Worm (Caenorhabditis elegans) whole organism, late embryonic: Measurements from ENCODE around the gene dph-5.

ENCODE experiments used
- C38D4.7 ChIP-seq: fragments of 200-800 bp; sonication (Bioruptor generic); optimal IDR thresholded peaks from 2 replicates; lab custom pipeline; 2018; ENCODE audit warnings: mild to moderate bottlenecking, missing genetic modification characterization, moderate library complexity, missing compliant biosample characterization
- F13H6.1 ChIP-seq: sonication (generic microtip); optimal IDR thresholded peaks from 2 replicates; lab custom pipeline; 2016; ENCODE audit warnings: missing genetic modification characterization, missing compliant biosample characterization
- K02D7.2 ChIP-seq: sonication (generic microtip); optimal IDR thresholded peaks from 2 replicates; lab custom pipeline; 2017; ENCODE audit warnings: mild to moderate bottlenecking, missing genetic modification characterization, missing compliant biosample characterization
- K09A11.1 ChIP-seq: sonication (generic microtip); optimal IDR thresholded peaks from 2 replicates; lab custom pipeline; 2017; ENCODE audit warnings: antibody characterized with exemption, mild to moderate bottlenecking, missing genetic modification characterization, missing compliant biosample characterization; ENCODE audit not compliant: insufficient read depth
- Y22D7AL.16 ChIP-seq: sonication (generic microtip); optimal IDR thresholded peaks from 2 replicates; lab custom pipeline; 2016; ENCODE audit warnings: missing genetic modification characterization, missing compliant biosample characterization
- ahr-1 ChIP-seq: sonication (generic microtip); optimal IDR thresholded peaks from 2 replicates; lab custom pipeline; 2016; ENCODE audit warnings: missing genetic modification characterization, missing compliant biosample characterization
- ceh-14 ChIP-seq: sonication (generic microtip); optimal IDR thresholded peaks from 2 replicates; lab custom pipeline; 2016; ENCODE audit warnings: missing genotype, missing genetic modification characterization, missing compliant biosample characterization
- ceh-18 ChIP-seq: sonication (generic microtip); optimal IDR thresholded peaks from 2 replicates; lab custom pipeline; 2016; ENCODE audit warnings: missing genetic modification characterization, missing compliant biosample characterization
- ceh-19 ChIP-seq: fragments of 200-800 bp; sonication (Bioruptor generic); optimal IDR thresholded peaks from 2 replicates; lab custom pipeline; 2018; ENCODE audit warnings: mild to moderate bottlenecking, missing genetic modification characterization, missing compliant biosample characterization
- ceh-2 ChIP-seq: sonication (generic microtip); optimal IDR thresholded peaks from 2 replicates; lab custom pipeline; 2016; ENCODE audit warnings: missing genotype, missing genetic modification characterization, missing compliant biosample characterization
- ceh-22 ChIP-seq: sonication (generic microtip); optimal IDR thresholded peaks from 2 replicates; lab custom pipeline; 2017; ENCODE audit warnings: missing biosample characterization, missing genetic modification characterization
- ceh-24 ChIP-seq: sonication (generic microtip); optimal IDR thresholded peaks from 2 replicates; lab custom pipeline; 2016; ENCODE audit warnings: mild to moderate bottlenecking, missing genetic modification characterization, missing compliant biosample characterization
- ceh-31 ChIP-seq: sonication (generic microtip); optimal IDR thresholded peaks from 2 replicates; lab custom pipeline; 2016; ENCODE audit warnings: missing genetic modification characterization, missing compliant biosample characterization
- ceh-34 ChIP-seq: sonication (generic microtip); optimal IDR thresholded peaks from 2 replicates; lab custom pipeline; 2016; ENCODE audit warnings: mild to moderate bottlenecking, missing genetic modification characterization, missing compliant biosample characterization
- ceh-45 ChIP-seq: fragments of 200-800 bp; sonication (Bioruptor generic); IDR thresholded peaks from 2 replicates; pipeline ENCODE4 v1.3.6; 2022; ENCODE audit warnings: missing genetic modification reagents, missing genetic modification characterization, missing compliant biosample characterization
- ceh-48 ChIP-seq: sonication (generic microtip); optimal IDR thresholded peaks from 2 replicates; lab custom pipeline; 2016; ENCODE audit warnings: missing genetic modification characterization, inconsistent platforms, missing compliant biosample characterization
- ceh-9 ChIP-seq: sonication (generic microtip); optimal IDR thresholded peaks from 2 replicates; lab custom pipeline; 2016; ENCODE audit warnings: mild to moderate bottlenecking, missing genetic modification characterization, inconsistent platforms, missing compliant biosample characterization
- che-1 ChIP-seq: sonication (generic microtip); optimal IDR thresholded peaks from 2 replicates; lab custom pipeline; 2016; ENCODE audit warnings: mild to moderate bottlenecking, missing genetic modification characterization, missing compliant biosample characterization
- dve-1 ChIP-seq: sonication (generic microtip); optimal IDR thresholded peaks from 2 replicates; lab custom pipeline; 2017; ENCODE audit warnings: antibody characterized with exemption, mild to moderate bottlenecking, missing genetic modification characterization, missing compliant biosample characterization
- elt-2 ChIP-seq: sonication (generic microtip); optimal IDR thresholded peaks from 2 replicates; lab custom pipeline; 2016; ENCODE audit warnings: missing genetic modification reagents, missing genetic modification characterization, missing compliant biosample characterization
- elt-4 ChIP-seq: sonication (generic microtip); optimal IDR thresholded peaks from 2 replicates; lab custom pipeline; 2016; ENCODE audit warnings: missing genetic modification characterization, missing compliant biosample characterization
- ets-4 ChIP-seq: sonication (generic microtip); optimal IDR thresholded peaks from 2 replicates; lab custom pipeline; 2016; ENCODE audit warnings: missing genetic modification characterization, missing compliant biosample characterization
- eyg-1 ChIP-seq: sonication (generic microtip); optimal IDR thresholded peaks from 2 replicates; lab custom pipeline; 2016; ENCODE audit warnings: missing genotype, missing genetic modification characterization, missing compliant biosample characterization
- fax-1 ChIP-seq: sonication (generic microtip); optimal IDR thresholded peaks from 2 replicates; lab custom pipeline; 2016; ENCODE audit warnings: missing genotype, missing genetic modification characterization, missing compliant biosample characterization
- fkh-6 ChIP-seq: sonication (generic microtip); optimal IDR thresholded peaks from 2 replicates; lab custom pipeline; 2016; ENCODE audit warnings: missing genetic modification characterization, missing compliant biosample characterization
- gmeb-2 ChIP-seq: sonication (generic microtip); optimal IDR thresholded peaks from 2 replicates; lab custom pipeline; 2016; ENCODE audit warnings: missing genetic modification characterization, inconsistent platforms, missing compliant biosample characterization
- hlh-15 ChIP-seq: sonication (generic microtip); optimal IDR thresholded peaks from 2 replicates; lab custom pipeline; 2016; ENCODE audit warnings: missing genetic modification characterization, missing compliant biosample characterization
- lim-6 ChIP-seq: sonication (generic microtip); optimal IDR thresholded peaks from 2 replicates; lab custom pipeline; 2016; ENCODE audit warnings: missing genetic modification characterization, missing compliant biosample characterization
- lin-11 ChIP-seq: fragments of 200-800 bp; sonication (Bioruptor generic); optimal IDR thresholded peaks from 2 replicates; lab custom pipeline; 2018; ENCODE audit warnings: mild to moderate bottlenecking, missing genetic modification characterization, missing compliant biosample characterization
- madf-2 ChIP-seq: sonication (generic microtip); optimal IDR thresholded peaks from 2 replicates; lab custom pipeline; 2017; ENCODE audit warnings: missing genetic modification characterization, missing compliant biosample characterization
- mec-3 ChIP-seq: sonication (generic microtip); optimal IDR thresholded peaks from 2 replicates; lab custom pipeline; 2016; ENCODE audit warnings: borderline replicate concordance, missing genetic modification characterization, missing compliant biosample characterization
- nfya-1 ChIP-seq: sonication (generic microtip); optimal IDR thresholded peaks from 2 replicates; lab custom pipeline; 2017; ENCODE audit warnings: missing genetic modification characterization, mild to moderate bottlenecking, missing compliant biosample characterization, antibody characterized with exemption, moderate library complexity
- nhr-11 ChIP-seq: fragments of 150-350 bp; optimal IDR thresholded peaks from 2 replicates; lab custom pipeline; 2014; ENCODE audit warnings: missing biosample characterization, missing genetic modification characterization
- nhr-232 ChIP-seq: sonication (generic microtip); optimal IDR thresholded peaks from 2 replicates; lab custom pipeline; 2016; ENCODE audit warnings: missing genetic modification characterization, missing compliant biosample characterization
- pag-3 ChIP-seq: sonication (generic microtip); optimal IDR thresholded peaks from 2 replicates; lab custom pipeline; 2016; ENCODE audit warnings: missing compliant biosample characterization, missing genetic modification characterization, borderline replicate concordance
- pat-9 ChIP-seq: fragments of 200-800 bp; sonication (Bioruptor generic); optimal IDR thresholded peaks from 2 replicates; lab custom pipeline; 2018; ENCODE audit warnings: mild to moderate bottlenecking, missing genetic modification characterization, moderate library complexity, missing compliant biosample characterization
- pax-1 ChIP-seq: fragments of 150-350 bp; optimal IDR thresholded peaks from 2 replicates; lab custom pipeline; 2014; ENCODE audit warnings: missing biosample characterization, missing genetic modification characterization
- pha-2 ChIP-seq: sonication (generic microtip); optimal IDR thresholded peaks from 2 replicates; lab custom pipeline; 2017; ENCODE audit warnings: mild to moderate bottlenecking, missing genetic modification characterization, missing compliant biosample characterization
- pha-4 ChIP-seq: fragments of 150-350 bp; optimal IDR thresholded peaks from 2 replicates; lab custom pipeline; 2018; ENCODE audit warnings: missing biosample characterization, missing genetic modification reagents, missing genetic modification characterization
- pqm-1 ChIP-seq: sonication (generic microtip); optimal IDR thresholded peaks from 2 replicates; lab custom pipeline; 2016; ENCODE audit warnings: missing genetic modification characterization, missing compliant biosample characterization
- ref-2 ChIP-seq: sonication (generic microtip); optimal IDR thresholded peaks from 2 replicates; lab custom pipeline; 2016; ENCODE audit warnings: missing genetic modification characterization, missing compliant biosample characterization
- rnt-1 ChIP-seq: sonication (generic microtip); optimal IDR thresholded peaks from 2 replicates; lab custom pipeline; 2016; ENCODE audit warnings: missing genetic modification characterization, missing compliant biosample characterization
- sox-4 ChIP-seq: sonication (generic microtip); optimal IDR thresholded peaks from 2 replicates; lab custom pipeline; 2017; ENCODE audit warnings: mild to moderate bottlenecking, missing genetic modification characterization, inconsistent platforms, missing compliant biosample characterization
- tbx-2 ChIP-seq: sonication (generic microtip); optimal IDR thresholded peaks from 2 replicates; lab custom pipeline; 2016; ENCODE audit warnings: missing genetic modification characterization, missing compliant biosample characterization
- ttx-3 ChIP-seq: sonication (generic microtip); optimal IDR thresholded peaks from 2 replicates; lab custom pipeline; 2016; ENCODE audit warnings: missing genetic modification reagents, missing genetic modification characterization, missing compliant biosample characterization
- unc-3 ChIP-seq, 2 experiments: fragments of 200-800 bp in 1 of 2; sonication (Bioruptor generic) in 1 of 2; sonication (generic microtip) in 1 of 2; conservative IDR thresholded peaks in 1 of 2; optimal IDR thresholded peaks in 1 of 2; 2 replicates each; pipeline versions ENCODE4 v1.3.6 to Lab custom; 2016 to 2022; ENCODE audit warnings: missing compliant biosample characterization in 2 of 2, missing genetic modification characterization in 2 of 2, missing genetic modification reagents in 1 of 2
- unc-42 ChIP-seq: sonication (generic microtip); optimal IDR thresholded peaks from 2 replicates; lab custom pipeline; 2016; ENCODE audit warnings: missing genotype, missing genetic modification characterization, missing compliant biosample characterization
- unc-86 ChIP-seq: sonication (generic microtip); optimal IDR thresholded peaks from 2 replicates; lab custom pipeline; 2016; ENCODE audit warnings: missing genetic modification characterization, missing compliant biosample characterization
- zip-5 ChIP-seq: sonication (generic microtip); optimal IDR thresholded peaks from 2 replicates; lab custom pipeline; 2016; ENCODE audit warnings: missing genetic modification characterization, missing compliant biosample characterization
- ztf-16 ChIP-seq: sonication (generic microtip); optimal IDR thresholded peaks from 2 replicates; lab custom pipeline; 2017; ENCODE audit warnings: missing genetic modification characterization, missing compliant biosample characterization

dph-5 gene

ce11 chrII:11345570-11346029 is 4.4 kb upstream of the dph-5 start, which contains the start of gene nduf-11:
TSS of gene nduf-11 (minus strand) at chrII:11345620.
- TF ChIP-seq nhr-232 (peak; percentile 1), pax-1 (tag; lab: Kevin White, UChicago) (peak; percentile 38), ref-2 (peak; percentile 46), unc-3 (GFP tag; conservative IDR thresholded peaks at IDR 0.05; lab: Robert Waterston, UW) (no peak), unc-3 (tag; optimal IDR thresholded peaks at IDR 0.05; lab: Kevin White, UChicago) (peak; percentile 48), ahr-1 (tag; lab: Kevin White, UChicago) (no peak), rnt-1 (no peak), dve-1 (tag; lab: Kevin White, UChicago) (peak; percentile 55), nfya-1 (peak; percentile 60), F13H6.1 (tag; lab: Kevin White, UChicago) (no peak), ceh-48 (tag; lab: Kevin White, UChicago) (peak; percentile 29), pqm-1 (no peak), elt-4 (tag; lab: Kevin White, UChicago) (no peak), ceh-34 (tag; lab: Kevin White, UChicago) (peak; percentile 39), ceh-19 (no peak), unc-42 (peak; percentile 37), eyg-1 (tag; lab: Kevin White, UChicago) (no peak), fkh-6 (tag; lab: Kevin White, UChicago) (no peak), elt-2 (tag; lab: Kevin White, UChicago) (peak; percentile 73), mec-3 (tag; lab: Kevin White, UChicago) (no peak), tbx-2 (peak; percentile 59), ttx-3 (tag; lab: Kevin White, UChicago) (peak; percentile 44), ceh-31 (peak; percentile 59), fax-1 (peak; percentile 19), pat-9 (peak; percentile 18), pag-3 (no peak), K02D7.2 (tag; lab: Kevin White, UChicago) (no peak), ceh-2 (tag; lab: Kevin White, UChicago) (no peak), pha-4 (no peak), ceh-24 (tag; lab: Kevin White, UChicago) (no peak), ceh-45 (GFP tag; lab: Robert Waterston, UW) (no peak), C38D4.7 (peak; percentile 25), sox-4 (tag; lab: Kevin White, UChicago) (peak; percentile 47), che-1 (tag; lab: Kevin White, UChicago) (peak; percentile 42), Y22D7AL.16 (tag; lab: Kevin White, UChicago) (peak; percentile 0), gmeb-2 (tag; lab: Kevin White, UChicago) (peak; percentile 11), ets-4 (tag; lab: Kevin White, UChicago) (no peak), hlh-15 (tag; lab: Kevin White, UChicago) (no peak), madf-2 (tag; lab: Kevin White, UChicago) (peak; percentile 7), K09A11.1 (tag; lab: Kevin White, UChicago) (peak; percentile 48), ceh-18 (tag; lab: Kevin White, UChicago) (peak; percentile 31), ceh-9 (no peak), lim-6 (tag; lab: Kevin White, UChicago) (no peak), ztf-16 (no peak), pha-2 (peak; percentile 9), lin-11 (tag; lab: Kevin White, UChicago) (peak; percentile 29), unc-86 (peak; percentile 58), ceh-14 (tag; lab: Kevin White, UChicago) (peak; percentile 58), ceh-22 (tag; lab: Kevin White, UChicago) (no peak), zip-5 (no peak), nhr-11 (tag; lab: Kevin White, UChicago) (no peak)
